Fruit fly (Drosophila melanogaster): ENCODE results near the gene Spn.
A peak's percentile ranks its signal among the peaks of the same experiment; 100 is the strongest.

Spn gene

dm6 chr3L:2475564-2476260, 78.4 kb downstream of the Spn start, which contains the start of gene CG16762 (continued):
- TF ChIP-seq CG4360 (GFP tag; IDR thresholded peaks at IDR 0.05) (no peak), Hr51 (GFP tag; optimal IDR thresholded peaks at IDR 0.05) (peak in 1 of 2 experiments; percentile 22), CG12219 (GFP tag; optimal IDR thresholded peaks at IDR 0.05) (peak; percentile 42), mirr (GFP tag; optimal IDR thresholded peaks at IDR 0.05) (peak; percentile 19), bcd (GFP tag; optimal IDR thresholded peaks at IDR 0.05) (peak; percentile 61), scrt (GFP tag; optimal IDR thresholded peaks at IDR 0.05) (peak; percentile 63), CG7357 (GFP tag; IDR thresholded peaks at IDR 0.05) (no peak), CTCF (GFP tag; optimal IDR thresholded peaks at IDR 0.05) (peak; percentile 31), B-H2 (GFP tag; optimal IDR thresholded peaks at IDR 0.05) (no peak), Six4 (GFP tag; optimal IDR thresholded peaks at IDR 0.05) (peak; percentile 1), stc (GFP tag; IDR thresholded peaks at IDR 0.05) (0 out of 2 replicates have a peak, but pooled peaks have one; percentile 19), Vsx1 (GFP tag; optimal IDR thresholded peaks at IDR 0.05) (peak; percentile 68), Hmr (GFP tag; optimal IDR thresholded peaks at IDR 0.05) (peak; percentile 65), ro (GFP tag; IDR thresholded peaks at IDR 0.05) (no peak), dysf (GFP tag; IDR thresholded peaks at IDR 0.05) (no peak), CG10267 (tag; optimal IDR thresholded peaks at IDR 0.05) (peak; percentile 8), disco-r (GFP tag; optimal IDR thresholded peaks at IDR 0.05) (no peak), Dbx (GFP tag; IDR thresholded peaks at IDR 0.05) (no peak), dimm (GFP tag; IDR thresholded peaks at IDR 0.05) (no peak), Myb (GFP tag; optimal IDR thresholded peaks at IDR 0.05) (no peak), CG10565 (GFP tag; optimal IDR thresholded peaks at IDR 0.05) (no peak), gcm (GFP tag; optimal IDR thresholded peaks at IDR 0.05) (peak; percentile 46), nerfin-1 (tag; optimal IDR thresholded peaks at IDR 0.05) (peak; percentile 62), Ets97D (GFP tag; optimal IDR thresholded peaks at IDR 0.05) (no peak), trem (tag; optimal IDR thresholded peaks at IDR 0.05) (peak; percentile 23), prd (optimal IDR thresholded peaks at IDR 0.05) (no peak), prd (GFP tag; IDR thresholded peaks at IDR 0.05) (no peak), CG8765 (GFP tag; IDR thresholded peaks at IDR 0.05) (no peak), cad (GFP tag; optimal IDR thresholded peaks at IDR 0.05) (no peak), CG6765 (GFP tag; optimal IDR thresholded peaks at IDR 0.05) (peak; percentile 59), kay (GFP tag; optimal IDR thresholded peaks at IDR 0.05) (peak; percentile 7), hbn (GFP tag; IDR thresholded peaks at IDR 0.05; ENCODE audit: partially characterized antibody) (no peak), Aef1 (GFP tag; IDR thresholded peaks at IDR 0.05) (no peak), dati (GFP tag; IDR thresholded peaks at IDR 0.05) (no peak), CG9797 (GFP tag; optimal IDR thresholded peaks at IDR 0.05) (no peak), Ada2b (GFP tag; IDR thresholded peaks at IDR 0.05) (no peak), org-1 (GFP tag; optimal IDR thresholded peaks at IDR 0.05) (peak; percentile 70), Tbp (GFP tag; optimal IDR thresholded peaks at IDR 0.05) (no peak), CG31441 (GFP tag; IDR thresholded peaks at IDR 0.05) (peak; percentile 58; the same call in 1 of the 2 replicates), unc-4 (GFP tag; IDR thresholded peaks at IDR 0.05; ENCODE audit: partially characterized antibody) (no peak), Nf-YA (GFP tag; IDR thresholded peaks at IDR 0.05) (no peak), z (GFP tag; IDR thresholded peaks at IDR 0.05) (no peak), oc (tag; optimal IDR thresholded peaks at IDR 0.05) (peak; percentile 81), ab (GFP tag; optimal IDR thresholded peaks at IDR 0.05) (no peak), Lpt (GFP tag; optimal IDR thresholded peaks at IDR 0.05) (no peak), lmd (GFP tag; IDR thresholded peaks at IDR 0.05) (no peak), Sry-β (GFP tag; optimal IDR thresholded peaks at IDR 0.05) (peak; percentile 38), YL-1 (GFP tag; optimal IDR thresholded peaks at IDR 0.05) (peak; percentile 22), CG9437 (GFP tag; optimal IDR thresholded peaks at IDR 0.05) (no peak), CG3995 (GFP tag; optimal IDR thresholded peaks at IDR 0.05) (peak; percentile 40), fd96Cb (tag; optimal IDR thresholded peaks at IDR 0.05) (peak; percentile 26), gfzf (GFP tag; optimal IDR thresholded peaks at IDR 0.05) (no peak)
